Worm (Caenorhabditis elegans) whole organism, L4 larva: Measurements from ENCODE around the gene ZK863.1.

Experiments
- F37D6.2 ChIP-seq: sonication (generic microtip); optimal IDR thresholded peaks from 2 replicates; lab custom pipeline; 2016; ENCODE audit warnings: mild to moderate bottlenecking, missing genetic modification characterization, missing compliant biosample characterization
- T20F7.1 ChIP-seq: fragments of 200-800 bp; sonication (Bioruptor generic); optimal IDR thresholded peaks from 2 replicates; lab custom pipeline; 2018; ENCODE audit warnings: mild to moderate bottlenecking, missing genetic modification characterization, missing compliant biosample characterization
- T26A8.4 ChIP-seq: fragments of 200-800 bp; sonication (Bioruptor generic); IDR thresholded peaks from 2 replicates; pipeline ENCODE4 v1.3.6; 2022; ENCODE audit warnings: missing genetic modification characterization, missing compliant biosample characterization
- Y48G9A.11 ChIP-seq: fragments of 200-800 bp; sonication (Bioruptor generic); IDR thresholded peaks from 2 replicates; pipeline ENCODE4 v1.3.6; 2022; ENCODE audit warnings: missing genetic modification reagents, missing genetic modification characterization, missing compliant biosample characterization
- Y5F2A.4 ChIP-seq: fragments of 200-800 bp; sonication (Bioruptor generic); optimal IDR thresholded peaks from 2 replicates; lab custom pipeline; 2018; ENCODE audit warnings: mild to moderate bottlenecking, missing genetic modification characterization, missing compliant biosample characterization
- ZK337.2 ChIP-seq: fragments of 200-800 bp; sonication (Bioruptor generic); IDR thresholded peaks from 2 replicates; pipeline ENCODE4 v1.3.6; 2022; ENCODE audit warnings: missing genetic modification reagents, missing genetic modification characterization, missing compliant biosample characterization
- ZK546.5 ChIP-seq, 2 experiments: sonication (generic microtip); optimal IDR thresholded peaks; 2 replicates each; lab custom pipeline; 2017; ENCODE audit warnings: missing biosample characterization in 2 of 2, missing genetic modification characterization in 2 of 2
- aha-1 ChIP-seq: fragments of 150-350 bp; peaks from one replicate; lab custom pipeline; 2014; ENCODE audit warnings: missing biosample characterization, missing genetic modification characterization
- aly-2 ChIP-seq: sonication (generic microtip); optimal IDR thresholded peaks from 2 replicates; lab custom pipeline; 2018; ENCODE audit warnings: missing biosample characterization, missing genetic modification characterization
- ceh-20 ChIP-seq: fragments of 200-800 bp; sonication (Bioruptor generic); IDR thresholded peaks from 2 replicates; pipeline ENCODE4 v1.3.6; 2022; ENCODE audit warnings: missing genetic modification reagents, missing genetic modification characterization, missing compliant biosample characterization
- ceh-28 ChIP-seq: fragments of 150-350 bp; optimal IDR thresholded peaks from 2 replicates; lab custom pipeline; 2014; ENCODE audit warnings: missing biosample characterization, missing genetic modification reagents, missing genetic modification characterization
- ceh-44 ChIP-seq: fragments of 200-800 bp; sonication (Bioruptor generic); IDR thresholded peaks from 2 replicates; pipeline ENCODE4 v1.3.6; 2022; ENCODE audit warnings: missing genetic modification reagents, missing genetic modification characterization, missing compliant biosample characterization
- ceh-82 ChIP-seq: sonication (generic microtip); optimal IDR thresholded peaks from 2 replicates; lab custom pipeline; 2017; ENCODE audit warnings: missing biosample characterization, missing genetic modification characterization
- daf-16 ChIP-seq, 3 experiments: sonication (generic microtip); optimal IDR thresholded peaks; 2 replicates each; lab custom pipeline; 2016 to 2017; ENCODE audit warnings: missing genetic modification characterization in 3 of 3, missing genetic modification reagents in 3 of 3, mild to moderate bottlenecking in 2 of 3, missing compliant biosample characterization in 2 of 3, missing biosample characterization in 1 of 3, moderate library complexity in 1 of 3
- daf-8 ChIP-seq: fragments of 200-800 bp; sonication (Bioruptor generic); IDR thresholded peaks from 2 replicates; pipeline ENCODE4 v1.3.6; 2022; ENCODE audit warnings: missing genetic modification characterization, missing compliant biosample characterization
- dmd-6 ChIP-seq: fragments of 200-800 bp; sonication (Bioruptor generic); IDR thresholded peaks from 2 replicates; pipeline ENCODE4 v1.3.6; 2022; ENCODE audit warnings: missing genetic modification reagents, missing genetic modification characterization, missing compliant biosample characterization
- dpl-1 ChIP-seq: fragments of 150-350 bp; optimal IDR thresholded peaks from 2 replicates; lab custom pipeline; 2014; ENCODE audit warnings: missing biosample characterization, missing genetic modification reagents, missing genetic modification characterization
- egl-27 ChIP-seq: sonication (generic microtip); optimal IDR thresholded peaks from 3 replicates; lab custom pipeline; 2017; ENCODE audit warnings: missing biosample characterization, missing genetic modification reagents, missing genetic modification characterization
- fos-1 ChIP-seq: fragments of 150-350 bp; optimal IDR thresholded peaks from 2 replicates; lab custom pipeline; 2014; ENCODE audit warnings: missing biosample characterization, missing genetic modification characterization
- hmg-1.1 ChIP-seq: fragments of 200-800 bp; sonication (Bioruptor generic); IDR thresholded peaks from 2 replicates; pipeline ENCODE4 v1.3.6; 2022; ENCODE audit warnings: missing genetic modification reagents, missing genetic modification characterization, missing compliant biosample characterization
- lim-7 ChIP-seq: fragments of 200-800 bp; sonication (Bioruptor generic); IDR thresholded peaks from 2 replicates; pipeline ENCODE4 v1.3.6; 2022; ENCODE audit warnings: missing genetic modification characterization, missing compliant biosample characterization
- lin-1 ChIP-seq: fragments of 200-800 bp; sonication (Bioruptor generic); IDR thresholded peaks from 2 replicates; pipeline ENCODE4 v1.3.6; 2022; ENCODE audit warnings: missing genetic modification reagents, missing genetic modification characterization, missing compliant biosample characterization
- lin-29 ChIP-seq: fragments of 200-800 bp; sonication (Bioruptor generic); IDR thresholded peaks from 2 replicates; pipeline ENCODE4 v1.3.6; 2022; ENCODE audit warnings: missing genetic modification reagents, missing genetic modification characterization, missing compliant biosample characterization
- lin-38 ChIP-seq: fragments of 200-800 bp; sonication (Bioruptor generic); IDR thresholded peaks from 2 replicates; pipeline ENCODE4 v1.3.6; 2022; ENCODE audit warnings: missing genetic modification reagents, missing genetic modification characterization, missing compliant biosample characterization
- lin-39 ChIP-seq: fragments of 150-350 bp; optimal IDR thresholded peaks from 2 replicates; lab custom pipeline; 2014; ENCODE audit warnings: missing biosample characterization, missing genetic modification reagents, missing genetic modification characterization
- lir-3 ChIP-seq: sonication (generic microtip); optimal IDR thresholded peaks from 2 replicates; lab custom pipeline; 2016; ENCODE audit warnings: mild to moderate bottlenecking, missing genetic modification characterization, missing compliant biosample characterization
- madf-5 ChIP-seq, 2 experiments: fragments of 200-800 bp; sonication (Bioruptor generic); IDR thresholded peaks; 2 replicates each; pipeline ENCODE4 v1.3.6; 2022; ENCODE audit warnings: missing compliant biosample characterization in 2 of 2, missing genetic modification characterization in 2 of 2
- madf-9 ChIP-seq: fragments of 200-800 bp; sonication (Bioruptor generic); conservative IDR thresholded peaks from 2 replicates; pipeline ENCODE4 v1.3.6; 2022; ENCODE audit warnings: missing genetic modification reagents, missing genetic modification characterization, missing compliant biosample characterization
- mxl-2 ChIP-seq: fragments of 200-800 bp; sonication (Bioruptor generic); conservative IDR thresholded peaks from 2 replicates; pipeline ENCODE4 v1.3.6; 2022; ENCODE audit warnings: missing genetic modification reagents, missing genetic modification characterization, missing compliant biosample characterization
- mxl-3 ChIP-seq: fragments of 200-800 bp; sonication (Bioruptor generic); optimal IDR thresholded peaks from 2 replicates; lab custom pipeline; 2018; ENCODE audit warnings: mild to moderate bottlenecking, missing genetic modification characterization, missing compliant biosample characterization
- nhr-10 ChIP-seq: fragments of 150-350 bp; optimal IDR thresholded peaks from 2 replicates; lab custom pipeline; 2014; ENCODE audit warnings: missing biosample characterization, missing genetic modification characterization
- nhr-102 ChIP-seq: sonication (generic microtip); optimal IDR thresholded peaks from 2 replicates; lab custom pipeline; 2016; ENCODE audit warnings: mild to moderate bottlenecking, missing genetic modification characterization, moderate library complexity, missing compliant biosample characterization
- nhr-11 ChIP-seq: fragments of 150-350 bp; optimal IDR thresholded peaks from 2 replicates; lab custom pipeline; 2014; ENCODE audit warnings: missing biosample characterization, missing genetic modification characterization
- nhr-25 ChIP-seq: sonication (generic microtip); optimal IDR thresholded peaks from 2 replicates; lab custom pipeline; 2017; ENCODE audit warnings: missing genetic modification characterization, mild to moderate bottlenecking, missing compliant biosample characterization, antibody characterized with exemption, moderate library complexity, borderline replicate concordance; ENCODE audit not compliant: insufficient read depth
- nhr-28 ChIP-seq: fragments of 150-350 bp; optimal IDR thresholded peaks from 2 replicates; lab custom pipeline; 2014; ENCODE audit warnings: missing biosample characterization, missing genetic modification characterization
- nhr-76 ChIP-seq: fragments of 150-350 bp; optimal IDR thresholded peaks from 2 replicates; lab custom pipeline; 2014; ENCODE audit warnings: missing biosample characterization, missing genetic modification characterization
- php-3 ChIP-seq: fragments of 200-800 bp; sonication (Bioruptor generic); IDR thresholded peaks from 2 replicates; pipeline ENCODE4 v1.3.6; 2022; ENCODE audit warnings: missing genetic modification reagents, missing genetic modification characterization, missing compliant biosample characterization
- rbr-2 ChIP-seq: sonication (generic microtip); optimal IDR thresholded peaks from 2 replicates; lab custom pipeline; 2016; ENCODE audit warnings: missing genotype, missing genetic modification characterization, missing compliant biosample characterization
- saeg-2 ChIP-seq: fragments of 200-800 bp; sonication (Bioruptor generic); IDR thresholded peaks from 2 replicates; pipeline ENCODE4 v1.3.6; 2022; ENCODE audit warnings: missing genetic modification reagents, missing genetic modification characterization, missing compliant biosample characterization
- sdz-12 ChIP-seq: fragments of 200-800 bp; sonication (Bioruptor generic); optimal IDR thresholded peaks from 2 replicates; lab custom pipeline; 2018; ENCODE audit warnings: mild to moderate bottlenecking, missing genetic modification characterization, missing compliant biosample characterization
- snpc-1.2 ChIP-seq: fragments of 200-800 bp; sonication (Bioruptor generic); IDR thresholded peaks from 2 replicates; pipeline ENCODE4 v1.3.6; 2022; ENCODE audit warnings: missing genetic modification reagents, missing genetic modification characterization, missing compliant biosample characterization
- snpc-4 ChIP-seq: fragments of 150-350 bp; optimal IDR thresholded peaks from 2 replicates; lab custom pipeline; 2014; ENCODE audit warnings: missing biosample characterization, missing genetic modification characterization
- spr-1 ChIP-seq: sonication (generic microtip); optimal IDR thresholded peaks from 2 replicates; lab custom pipeline; 2016; ENCODE audit warnings: mild to moderate bottlenecking, missing genetic modification characterization, missing compliant biosample characterization
- spr-3 ChIP-seq: fragments of 200-800 bp; sonication (Bioruptor generic); optimal IDR thresholded peaks from 2 replicates; lab custom pipeline; 2018; ENCODE audit warnings: mild to moderate bottlenecking, missing genetic modification characterization, missing compliant biosample characterization
- unc-39 ChIP-seq: sonication (generic microtip); optimal IDR thresholded peaks from 2 replicates; lab custom pipeline; 2017; ENCODE audit warnings: missing biosample characterization, missing genetic modification characterization
- vab-7 ChIP-seq: fragments of 200-800 bp; sonication (Bioruptor generic); IDR thresholded peaks from 2 replicates; pipeline ENCODE4 v1.3.6; 2022; ENCODE audit warnings: missing genetic modification reagents, missing genetic modification characterization, missing compliant biosample characterization
- zfp-2 ChIP-seq: sonication (generic microtip); optimal IDR thresholded peaks from 2 replicates; lab custom pipeline; 2016; ENCODE audit warnings: mild to moderate bottlenecking, missing genetic modification characterization, missing compliant biosample characterization
- zip-2 ChIP-seq: fragments of 150-350 bp; optimal IDR thresholded peaks from 2 replicates; lab custom pipeline; 2014; ENCODE audit warnings: missing biosample characterization, missing genetic modification characterization

Gene ZK863.1

ce11 chrV:12192129-12192528 lies 22.1 kb upstream of the ZK863.1 start, which contains the start of gene rnp-1:
rnp-1 (plus strand) TSS chrV:12192273.
- no peak for TF ChIP-seq ceh-82 (tag; lab: Kevin White, UChicago)
- TF ChIP-seq aly-2 = no peak
- no peak for TF ChIP-seq egl-27 (tag; lab: Kevin White, UChicago)
- no peak for TF ChIP-seq ZK546.5 (tag; optimal IDR thresholded peaks at IDR 0.05; lab: Kevin White, UChicago)
- no peak for TF ChIP-seq rbr-2 (tag; lab: Kevin White, UChicago)
- peak; percentile 45 for TF ChIP-seq lin-38 (GFP tag; lab: Robert Waterston, UW)
- TF ChIP-seq Y5F2A.4 = no peak
- TF ChIP-seq Y48G9A.11 (GFP tag; lab: Robert Waterston, UW) = peak; percentile 57
- no peak for TF ChIP-seq ceh-20 (GFP tag; lab: Robert Waterston, UW)
- no peak for TF ChIP-seq nhr-76 (tag; lab: Kevin White, UChicago)
- TF ChIP-seq nhr-28 (tag; lab: Kevin White, UChicago) = no peak
- peak; percentile 4 for TF ChIP-seq T20F7.1 (GFP tag; lab: Kevin White, UChicago)

- TF ChIP-seq spr-3 (no peak), madf-9 (GFP tag; lab: Robert Waterston, UW) (no peak), zip-2 (tag; lab: Kevin White, UChicago) (no peak), nhr-11 (tag; lab: Kevin White, UChicago) (peak; percentile 2), nhr-25 (tag; lab: Kevin White, UChicago) (peak; percentile 34), php-3 (GFP tag; lab: Robert Waterston, UW) (no peak), spr-1 (tag; lab: Kevin White, UChicago) (no peak), madf-5 (GFP tag; IDR thresholded peaks at IDR 0.05; lab: Robert Waterston, UW) (no peak), unc-39 (no peak), Y5F2A.4 (no peak), lim-7 (GFP tag; lab: Robert Waterston, UW) (no peak), hmg-1.1 (GFP tag; lab: Robert Waterston, UW) (0 out of 2 replicates have a peak, but pooled peaks have one; percentile 43), lin-38 (GFP tag; lab: Robert Waterston, UW) (no peak; the same call in none of the 2 replicates), vab-7 (GFP tag; lab: Robert Waterston, UW) (no peak), ceh-44 (no peak), lin-1 (GFP tag; lab: Robert Waterston, UW) (no peak), ceh-28 (tag; lab: Kevin White, UChicago) (no peak), dpl-1 (GFP tag; lab: Kevin White, UChicago) (peak; percentile 71), aha-1 (no peak), nhr-102 (no peak), sdz-12 (GFP tag; lab: Kevin White, UChicago) (no peak), mxl-3 (no peak), mxl-2 (GFP tag; lab: Robert Waterston, UW) (no peak), daf-16 (GFP tag; optimal IDR thresholded peaks at IDR 0.05; lab: Kevin White, UChicago) (no peak), daf-16 (tag; optimal IDR thresholded peaks at IDR 0.05; lab: Kevin White, UChicago) (peak; percentile 44), T26A8.4 (no peak), snpc-4 (tag; lab: Kevin White, UChicago) (no peak), aly-2 (no peak), saeg-2 (GFP tag; lab: Robert Waterston, UW) (no peak), dmd-6 (GFP tag; lab: Robert Waterston, UW) (no peak), daf-8 (no peak), snpc-1.2 (GFP tag; lab: Robert Waterston, UW) (no peak), fos-1 (no peak), zfp-2 (tag; lab: Kevin White, UChicago) (no peak), lin-39 (no peak), F37D6.2 (no peak), nhr-76 (tag; lab: Kevin White, UChicago) (no peak), lin-29 (GFP tag; lab: Robert Waterston, UW) (no peak), lir-3 (tag; lab: Kevin White, UChicago) (no peak), ceh-20 (GFP tag; lab: Robert Waterston, UW) (no peak), ZK337.2 (GFP tag; lab: Robert Waterston, UW) (no peak), nhr-10 (tag; lab: Kevin White, UChicago) (no peak), T20F7.1 (GFP tag; lab: Kevin White, UChicago) (peak; percentile 76)
Measured at ce11 chrV:12190943-12191569, 21.0 kb upstream of the ZK863.1 start, which contains the start of gene dpy-30. dpy-30 (plus strand) TSS chrV:12191519.
